Fruit fly (Drosophila melanogaster) whole organism: ENCODE data around the gene Gdh.

Experiments
- CG8478 ChIP-seq: fragments of >200 bp; optimal IDR thresholded peaks from 2 replicates; lab custom pipeline; 2018; ENCODE audit warnings: inconsistent platforms
- Dll ChIP-seq: fragments of >200 bp; optimal IDR thresholded peaks from 2 replicates; lab custom pipeline; 2017
- EcR ChIP-seq, 2 experiments: fragments of >200 bp; optimal IDR thresholded peaks; 2 replicates each; lab custom pipeline; 2017; ENCODE audit warnings: missing biosample characterization in 2 of 2, missing genetic modification characterization in 2 of 2, missing genetic modification reagents in 2 of 2
- pan ChIP-seq: fragments of >200 bp; optimal IDR thresholded peaks from 2 replicates; lab custom pipeline; 2017
- psq ChIP-seq: fragments of >200 bp; optimal IDR thresholded peaks from 2 replicates; lab custom pipeline; 2017
- usp ChIP-seq: fragments of >200 bp; optimal IDR thresholded peaks from 2 replicates; lab custom pipeline; 2017; ENCODE audit warnings: missing biosample characterization, missing genetic modification characterization, mixed read lengths

The Gdh gene

DNA sequence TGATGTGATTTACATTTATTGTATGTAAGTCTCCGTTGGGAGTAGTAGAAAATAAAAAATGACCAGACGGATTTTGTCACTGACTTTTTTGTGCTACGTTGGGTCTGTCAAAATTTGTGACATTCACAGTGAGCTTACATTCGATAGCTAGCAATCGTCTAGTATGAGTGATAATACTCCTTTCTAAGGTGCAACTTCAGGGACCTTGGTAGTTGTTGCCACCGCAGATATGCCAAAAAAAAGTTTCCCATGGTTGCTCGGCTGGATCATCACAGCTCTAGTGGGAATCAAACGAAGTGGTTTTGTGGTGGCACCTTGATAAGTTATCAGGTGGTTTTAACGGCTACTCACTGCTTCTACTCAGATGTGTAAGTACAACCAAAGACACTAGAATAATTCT lies 49.4 kb downstream of the Gdh start, which contains the start of gene tbrd-1:
tbrd-1 (minus strand) TSS at position 101 of the 400 bp plus-strand sequence.
- TF ChIP-seq psq (lab: Kevin White, UChicago) (no peak), CG8478 (lab: Kevin White, UChicago) (no peak), pan (lab: Kevin White, UChicago) (no peak), EcR (GFP tag; optimal IDR thresholded peaks at IDR 0.05; lab: Kevin White, UChicago) (no peak), Dll (lab: Kevin White, UChicago) (no peak), usp (no peak)

DNA sequence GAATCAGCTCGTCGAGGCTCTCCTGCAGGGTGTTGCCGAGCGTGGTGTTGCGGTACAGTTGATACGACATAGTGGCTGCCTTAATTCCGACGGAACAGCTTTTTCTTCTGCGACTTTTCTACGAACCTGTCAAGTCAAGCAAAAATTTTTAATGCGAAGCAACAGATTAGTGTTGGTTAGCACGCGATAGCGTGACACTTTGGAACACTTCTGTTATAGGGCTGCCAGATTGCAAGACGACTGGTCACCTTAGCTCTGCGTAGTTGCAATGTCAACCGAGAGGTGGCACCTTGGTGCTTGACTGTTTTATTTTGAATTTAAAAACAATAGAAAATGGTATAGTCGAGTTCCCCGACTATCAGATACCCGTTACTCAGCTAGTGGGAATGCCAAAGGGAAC lies 52.0 kb downstream of the Gdh start, which contains the start of gene TfIIA-S:
TfIIA-S (minus strand) TSS at position 175 of the 400 bp plus-strand sequence.
- TF ChIP-seq pan (lab: Kevin White, UChicago): no peak
- no peak for TF ChIP-seq CG8478 (lab: Kevin White, UChicago)
- no peak for TF ChIP-seq Dll (lab: Kevin White, UChicago)
- no peak for TF ChIP-seq psq (lab: Kevin White, UChicago)
- no peak for TF ChIP-seq EcR (GFP tag; optimal IDR thresholded peaks at IDR 0.05; lab: Kevin White, UChicago)

DNA sequence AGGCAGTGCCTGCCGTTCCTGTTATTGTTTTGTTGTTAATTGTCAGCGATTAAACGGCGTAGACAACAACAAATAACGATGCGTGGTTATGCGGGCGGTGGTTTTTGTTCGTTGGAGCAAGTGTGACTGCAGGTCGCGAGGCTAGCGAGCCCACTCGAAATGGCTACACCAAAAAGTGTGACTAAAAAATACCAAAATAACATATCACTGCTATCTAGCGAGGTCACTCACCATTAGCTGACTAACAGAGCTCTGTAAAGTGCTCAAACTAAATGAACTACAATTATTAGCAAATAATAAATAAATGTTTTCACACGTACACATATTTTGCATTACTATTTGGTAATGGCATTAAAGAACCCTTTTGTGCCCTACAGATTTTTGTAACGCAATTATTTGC lies 53.0 kb downstream of the Gdh start, which contains the start of gene Pli:
Pli (minus strand) TSS at position 131 of the 400 bp plus-strand sequence.
- no peak for TF ChIP-seq Dll (lab: Kevin White, UChicago)
- TF ChIP-seq CG8478 (lab: Kevin White, UChicago): no peak
- TF ChIP-seq EcR (GFP tag; optimal IDR thresholded peaks at IDR 0.05; lab: Kevin White, UChicago): no peak
- no peak for TF ChIP-seq usp
- TF ChIP-seq pan (lab: Kevin White, UChicago): no peak
- TF ChIP-seq psq (lab: Kevin White, UChicago): no peak

DNA sequence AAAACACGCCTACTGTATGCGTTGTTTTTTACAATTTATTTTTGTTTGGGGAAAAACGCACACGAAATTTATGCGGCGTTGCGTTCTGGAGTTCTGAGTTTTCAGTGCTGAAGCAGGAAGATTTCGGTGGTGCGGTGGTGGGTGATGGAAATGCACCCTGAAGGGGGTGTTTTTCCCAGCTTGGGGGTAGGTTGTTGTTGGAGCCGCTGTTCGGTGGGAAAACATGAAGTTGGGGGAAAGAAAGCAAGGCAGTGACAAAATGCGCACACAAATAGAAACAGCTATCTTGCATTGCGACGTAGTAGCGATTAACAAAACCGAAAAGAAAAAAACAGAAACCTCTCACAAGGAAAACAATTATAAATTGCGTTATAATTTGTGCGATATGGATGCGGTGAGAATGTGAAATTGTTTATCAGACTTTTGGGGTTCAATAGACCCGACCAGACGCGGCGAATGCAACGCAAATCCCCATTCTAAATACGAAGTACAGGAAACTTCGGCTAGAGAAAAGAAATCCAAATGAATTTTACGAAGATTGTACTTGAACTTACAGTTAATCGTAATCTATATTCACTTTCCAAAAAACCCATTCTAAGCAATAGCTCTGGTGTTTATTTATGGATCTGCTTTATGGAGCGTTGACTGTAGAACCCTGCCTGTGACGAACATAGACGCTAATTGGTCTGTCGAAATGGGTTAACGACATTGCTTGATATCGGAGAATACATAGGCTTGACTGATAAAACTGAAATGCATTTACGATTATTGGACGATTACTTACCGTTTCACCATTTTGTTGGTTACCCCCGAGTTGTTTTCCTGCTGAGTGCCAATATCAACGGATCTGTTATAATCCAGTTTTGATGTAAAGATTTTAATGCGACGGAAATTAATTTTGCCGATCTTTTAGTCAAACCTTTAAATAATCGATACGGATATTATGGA lies 54.4 kb downstream of the Gdh start:
- peak; percentile 1 to 53 for TF ChIP-seq EcR (GFP tag; optimal IDR thresholded peaks at IDR 0.05; lab: Kevin White, UChicago)
- TF ChIP-seq psq (lab: Kevin White, UChicago): no peak

DNA sequence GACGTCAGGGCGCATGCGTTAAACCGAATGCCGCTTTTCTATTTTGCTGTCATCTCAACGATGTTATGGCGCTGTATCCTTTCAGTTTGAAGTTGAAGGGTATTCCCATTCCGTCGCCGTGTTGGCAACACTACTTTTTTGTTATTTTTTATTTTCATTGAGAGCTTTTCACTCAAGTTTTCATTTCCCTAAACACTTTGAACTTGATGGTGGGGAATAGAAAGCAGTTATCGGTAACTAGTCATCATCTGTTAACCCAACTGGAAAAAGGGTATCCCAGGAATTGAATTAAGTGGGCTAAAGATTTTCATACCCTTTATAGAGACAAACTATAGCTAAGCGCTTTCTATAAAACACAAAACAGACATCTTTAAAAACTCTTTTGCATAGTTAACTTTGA lies 55.3 kb downstream of the Gdh start:
- TF ChIP-seq pan (lab: Kevin White, UChicago): no peak
- no peak for TF ChIP-seq psq (lab: Kevin White, UChicago)
- TF ChIP-seq usp: no peak

DNA sequence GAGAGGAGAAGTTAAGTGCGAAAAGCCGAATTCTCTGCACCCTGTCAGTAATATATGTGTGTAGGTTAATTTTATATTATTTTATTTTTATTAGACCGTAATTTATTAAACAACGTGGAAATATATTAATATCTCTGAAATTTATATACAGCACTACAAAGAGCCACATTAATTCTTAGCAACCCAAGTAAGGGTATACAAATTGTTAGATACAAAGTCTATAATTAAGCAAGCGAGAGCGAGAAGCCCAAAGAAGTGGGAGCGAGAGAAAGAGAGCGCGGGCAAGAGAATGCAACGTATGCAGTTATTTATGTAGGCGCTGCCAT lies 55.8 kb downstream of the Gdh start:
- TF ChIP-seq psq (lab: Kevin White, UChicago) (no peak), CG8478 (lab: Kevin White, UChicago) (no peak)

DNA sequence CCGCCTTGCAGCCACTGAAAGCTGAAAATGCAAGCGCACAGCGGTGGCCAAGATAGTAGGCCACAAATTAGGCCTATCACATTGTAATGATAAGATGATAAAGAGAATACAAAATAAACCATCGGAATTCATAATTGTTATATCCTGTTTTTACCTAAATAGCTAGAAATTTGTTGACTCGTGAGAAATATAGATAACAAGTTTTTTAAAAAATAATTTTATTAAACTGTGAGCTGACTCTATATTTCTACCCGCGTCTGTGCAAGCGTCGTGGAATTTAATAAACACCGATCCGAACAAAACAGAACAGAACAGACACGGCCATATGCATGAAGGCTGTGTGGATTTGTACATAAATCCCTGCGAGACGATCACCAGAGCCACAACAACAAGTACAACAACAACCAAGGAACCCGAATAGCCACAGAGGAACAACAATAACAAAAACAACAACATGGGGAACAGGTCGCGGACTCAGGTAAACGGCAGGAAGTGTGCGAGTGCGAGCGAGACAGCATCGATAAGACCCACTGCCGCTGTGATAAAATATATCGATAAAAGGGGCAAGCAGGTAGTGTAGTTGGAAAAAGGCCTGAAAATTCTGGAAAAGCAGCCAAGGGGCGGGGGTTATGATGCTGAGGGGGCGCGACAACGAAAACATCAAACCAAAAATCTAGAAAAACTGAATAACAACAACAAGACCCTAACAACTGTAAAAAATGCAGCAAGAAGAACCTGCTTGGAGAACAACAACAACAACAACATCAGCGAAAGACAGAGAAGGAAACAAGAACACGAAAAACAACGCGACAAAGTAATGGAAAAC lies 56.4 kb downstream of the Gdh start:
- no peak for TF ChIP-seq psq (lab: Kevin White, UChicago)
- TF ChIP-seq usp: no peak
- TF ChIP-seq CG8478 (lab: Kevin White, UChicago): no peak
- TF ChIP-seq Dll (lab: Kevin White, UChicago): no peak
- TF ChIP-seq pan (lab: Kevin White, UChicago): no peak
- TF ChIP-seq EcR (GFP tag; optimal IDR thresholded peaks at IDR 0.05; lab: Kevin White, UChicago): no peak
